Worm (Caenorhabditis elegans) whole organism, L2 larva: Measurements from ENCODE around the gene best-22.

Experiments used
- lsy-2 ChIP-seq, 2 experiments: fragments of 150-350 bp in 1 of 2; sonication (generic microtip) in 1 of 2; optimal IDR thresholded peaks; 2 replicates each; lab custom pipeline; 2014 to 2017; ENCODE audit warnings: missing biosample characterization in 2 of 2, missing genetic modification characterization in 2 of 2
- nhr-237 ChIP-seq: fragments of 150-350 bp; optimal IDR thresholded peaks from 2 replicates; lab custom pipeline; 2014; ENCODE audit warnings: missing biosample characterization, missing genetic modification characterization

DNA sequence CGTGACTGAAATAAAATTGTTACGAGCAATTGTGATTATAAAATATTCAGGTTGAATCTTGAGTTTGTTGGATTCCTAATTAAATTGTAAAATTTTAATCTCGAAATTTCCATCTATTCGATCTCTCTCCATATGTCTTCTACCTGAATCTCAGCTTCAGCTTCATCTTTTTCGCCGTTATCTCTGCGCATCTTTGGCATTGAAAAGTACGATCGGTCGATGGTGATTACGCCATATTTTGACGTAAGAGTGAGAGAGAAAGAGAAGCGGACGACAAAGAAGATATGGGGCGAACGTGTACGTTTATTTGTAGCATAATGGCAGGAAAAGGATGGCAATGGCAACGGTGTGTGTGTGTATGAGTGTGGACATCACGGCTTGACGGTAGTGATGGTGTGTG is 16.8 kb downstream of the best-22 start:
- no peak for TF ChIP-seq lsy-2 (tag; optimal IDR thresholded peaks at IDR 0.05; lab: Kevin White, UChicago)
- no peak for TF ChIP-seq nhr-237
